Worm (Caenorhabditis elegans) whole organism, L4/young adult: ENCODE results near the gene AC3.5.

Source experiments
- W03F9.2 ChIP-seq: fragments of 150-350 bp; optimal IDR thresholded peaks from 2 replicates; lab custom pipeline; 2014; ENCODE audit warnings: missing biosample characterization, missing genetic modification characterization
- dao-5 ChIP-seq: sonication (generic microtip); optimal IDR thresholded peaks from 2 replicates; lab custom pipeline; 2016; ENCODE audit warnings: missing genotype, missing genetic modification characterization, moderate library complexity, missing compliant biosample characterization
- him-1 ChIP-seq: sonication (generic microtip); optimal IDR thresholded peaks from 2 replicates; lab custom pipeline; 2016; ENCODE audit warnings: missing genotype, missing genetic modification reagents, missing genetic modification characterization, missing compliant biosample characterization

- no peak for TF ChIP-seq him-1 (tag; lab: Kevin White, UChicago)
- no peak for TF ChIP-seq dao-5 (tag; lab: Kevin White, UChicago)
- no peak for TF ChIP-seq W03F9.2 (tag; lab: Kevin White, UChicago)
Measured at ce11 chrV:10360186-10360585, 28.1 kb upstream of the AC3.5 start.
